Fruit fly (Drosophila melanogaster): ENCODE data around the gene S1P.

The S1P gene

dm6 chr3L:21604265-21604664 lies 12.9 kb downstream of the S1P start (continued):
- TF ChIP-seq row (GFP tag; IDR thresholded peaks at IDR 0.05) = no peak; the same call in 2 of the 3 replicates
- peak; percentile 54 for TF ChIP-seq CG10267 (tag; optimal IDR thresholded peaks at IDR 0.05)
- TF ChIP-seq CG17829 (tag; optimal IDR thresholded peaks at IDR 0.05) = peak; percentile 51
- peak; percentile 68 for TF ChIP-seq NC2β (GFP tag; optimal IDR thresholded peaks at IDR 0.05)
- peak; percentile 66; the same call in 2 of the 3 replicates for TF ChIP-seq knrl (GFP tag; IDR thresholded peaks at IDR 0.05; ENCODE audit: partially characterized antibody)
- peak; percentile 39 for TF ChIP-seq CG7786 (GFP tag; optimal IDR thresholded peaks at IDR 0.05)
- no peak for TF ChIP-seq gem (tag; optimal IDR thresholded peaks at IDR 0.05)
- TF ChIP-seq CG15011 (GFP tag; optimal IDR thresholded peaks at IDR 0.05) = no peak
- TF ChIP-seq dan (GFP tag; IDR thresholded peaks at IDR 0.05) = no peak
- TF ChIP-seq CG9609 (GFP tag; optimal IDR thresholded peaks at IDR 0.05) = peak; percentile 49
- TF ChIP-seq trem (tag; optimal IDR thresholded peaks at IDR 0.05) = peak; percentile 53
- TF ChIP-seq eve (GFP tag; optimal IDR thresholded peaks at IDR 0.05) = no peak
- no peak for TF ChIP-seq cg (GFP tag; optimal IDR thresholded peaks at IDR 0.05)
- TF ChIP-seq corto (GFP tag; optimal IDR thresholded peaks at IDR 0.05) = no peak
- TF ChIP-seq nmo (GFP tag; optimal IDR thresholded peaks at IDR 0.05) = no peak
- peak; percentile 19 for TF ChIP-seq crc (GFP tag; optimal IDR thresholded peaks at IDR 0.05)
- no peak for TF ChIP-seq Optix (GFP tag; IDR thresholded peaks at IDR 0.05)
- no peak for TF ChIP-seq Hey (tag; optimal IDR thresholded peaks at IDR 0.05)
- peak; percentile 70 for TF ChIP-seq p53 (GFP tag; optimal IDR thresholded peaks at IDR 0.05)
- TF ChIP-seq CG4820 (GFP tag; optimal IDR thresholded peaks at IDR 0.05) = peak; percentile 52
- TF ChIP-seq Sox102F (GFP tag; optimal IDR thresholded peaks at IDR 0.05) = no peak
- TF ChIP-seq Awh (GFP tag; IDR thresholded peaks at IDR 0.05) = no peak
- no peak for TF ChIP-seq CG7556 (GFP tag; optimal IDR thresholded peaks at IDR 0.05)
- TF ChIP-seq CG2875 (GFP tag; optimal IDR thresholded peaks at IDR 0.05) = peak; percentile 40
- no peak for TF ChIP-seq eyg (GFP tag; optimal IDR thresholded peaks at IDR 0.05)
- TF ChIP-seq CG2129 (GFP tag; IDR thresholded peaks at IDR 0.05; ENCODE audit: partially characterized antibody) = no peak
- no peak for TF ChIP-seq Dll (GFP tag; IDR thresholded peaks at IDR 0.05; ENCODE audit: partially characterized antibody)
- no peak for TF ChIP-seq CG15073 (GFP tag; optimal IDR thresholded peaks at IDR 0.05)
- peak; percentile 15; the same call in 1 of the 2 replicates for TF ChIP-seq danr (GFP tag; IDR thresholded peaks at IDR 0.05)
- TF ChIP-seq hth (optimal IDR thresholded peaks at IDR 0.05) = no peak
- TF ChIP-seq CG9797 (GFP tag; optimal IDR thresholded peaks at IDR 0.05) = no peak
- TF ChIP-seq vfl (GFP tag; optimal IDR thresholded peaks at IDR 0.05) = peak; percentile 14
- no peak for TF ChIP-seq tap (tag; optimal IDR thresholded peaks at IDR 0.05)
- TF ChIP-seq tll (GFP tag; optimal IDR thresholded peaks at IDR 0.05) = peak in 1 of 2 experiments; percentile 53
- peak; percentile 67 for TF ChIP-seq CG12744 (GFP tag; optimal IDR thresholded peaks at IDR 0.05)
- TF ChIP-seq CG30403 (GFP tag; optimal IDR thresholded peaks at IDR 0.05) = peak; percentile 73
- peak; percentile 75 for TF ChIP-seq CG5245 (GFP tag; optimal IDR thresholded peaks at IDR 0.05)
- TF ChIP-seq CG7928 (GFP tag; optimal IDR thresholded peaks at IDR 0.05) = no peak
- no peak for TF ChIP-seq peb (GFP tag; IDR thresholded peaks at IDR 0.05)
- no peak for TF ChIP-seq Vsx1 (GFP tag; optimal IDR thresholded peaks at IDR 0.05)
- no peak for TF ChIP-seq slp2 (GFP tag; optimal IDR thresholded peaks at IDR 0.05)
- TF ChIP-seq luna (GFP tag; optimal IDR thresholded peaks at IDR 0.05) = peak; percentile 60
- TF ChIP-seq Opbp (GFP tag; IDR thresholded peaks at IDR 0.05; ENCODE audit: partially characterized antibody) = peak; percentile 57; the same call in 1 of the 3 replicates
- TF ChIP-seq Ssrp (tag; optimal IDR thresholded peaks at IDR 0.05) = no peak
- TF ChIP-seq CG10959 (GFP tag; IDR thresholded peaks at IDR 0.05) = peak; percentile 64
- TF ChIP-seq CG14014 (GFP tag; IDR thresholded peaks at IDR 0.05) = 0 out of 2 replicates have a peak, but pooled peaks have one; percentile 42
- no peak for TF ChIP-seq CG4404 (GFP tag; IDR thresholded peaks at IDR 0.05)
- TF ChIP-seq CG1024 (GFP tag; IDR thresholded peaks at IDR 0.05) = peak; percentile 35; the same call in 1 of the 2 replicates
- TF ChIP-seq gsb (GFP tag; IDR thresholded peaks at IDR 0.05) = peak; percentile 41; the same call in 1 of the 2 replicates
- TF ChIP-seq gro (GFP tag; optimal IDR thresholded peaks at IDR 0.05) = no peak
- TF ChIP-seq kni (GFP tag; optimal IDR thresholded peaks at IDR 0.05) = no peak
